Worm (Caenorhabditis elegans) whole organism, L1 larva: ENCODE results near the gene F35F10.14.

Experiments
- C04F5.9 ChIP-seq: sonication (generic microtip); optimal IDR thresholded peaks from 2 replicates; lab custom pipeline; 2016; ENCODE audit warnings: missing genetic modification characterization, missing compliant biosample characterization
- ces-1 ChIP-seq: fragments of 150-350 bp; optimal IDR thresholded peaks from 2 replicates; lab custom pipeline; 2014; ENCODE audit warnings: missing biosample characterization, missing genetic modification reagents, missing genetic modification characterization
- ztf-4 ChIP-seq: fragments of 150-350 bp; optimal IDR thresholded peaks from 2 replicates; lab custom pipeline; 2014; ENCODE audit warnings: missing biosample characterization, missing genetic modification characterization

DNA sequence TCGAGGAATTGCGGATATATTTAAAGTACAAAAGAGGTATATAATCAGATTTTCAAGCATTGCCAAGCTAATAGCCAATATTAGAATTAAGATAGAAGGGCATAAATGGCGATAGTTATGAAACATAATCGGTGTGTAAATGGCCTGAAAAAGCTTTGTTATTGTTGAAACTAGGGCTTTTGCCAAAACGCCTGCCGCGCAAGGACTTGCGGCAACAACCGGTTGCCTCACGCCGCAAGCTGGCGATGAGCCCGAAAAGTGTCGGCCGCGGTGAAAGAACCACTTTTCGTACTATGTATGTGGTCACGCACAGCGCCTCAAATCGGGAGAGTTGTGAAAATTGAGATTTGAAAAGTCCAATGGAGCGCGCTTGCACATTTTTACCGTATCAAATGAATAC is 20.5 kb downstream of the F35F10.14 start:
- TF ChIP-seq ces-1 (no peak), C04F5.9 (tag; lab: Kevin White, UChicago) (no peak), ztf-4 (no peak)
